Worm (Caenorhabditis elegans) whole organism, L1 larva: Measurements from ENCODE around the gene C26H9A.4.

Experiments used
- F16B12.6 ChIP-seq: fragments of 150-350 bp; optimal IDR thresholded peaks from 2 replicates; lab custom pipeline; 2014; ENCODE audit warnings: missing biosample characterization, missing genetic modification characterization
- aly-2 ChIP-seq: fragments of 150-350 bp; optimal IDR thresholded peaks from 2 replicates; lab custom pipeline; 2014; ENCODE audit warnings: missing biosample characterization, missing genetic modification characterization
- blmp-1 ChIP-seq: fragments of 150-350 bp; optimal IDR thresholded peaks from 2 replicates; lab custom pipeline; 2014; ENCODE audit warnings: missing biosample characterization, missing genetic modification characterization
- ceh-82 ChIP-seq, 3 experiments: fragments of 150-350 bp in 1 of 3; sonication (generic microtip) in 2 of 3; optimal IDR thresholded peaks; 2 replicates each; lab custom pipeline; 2014 to 2017; ENCODE audit warnings: missing biosample characterization in 3 of 3, missing genetic modification characterization in 3 of 3
- ceh-88 ChIP-seq: fragments of 200-800 bp; sonication (Bioruptor generic); IDR thresholded peaks from 2 replicates; pipeline ENCODE4 v1.3.6; 2022; ENCODE audit warnings: missing genetic modification characterization, missing compliant biosample characterization
- ceh-90 ChIP-seq: sonication (generic microtip); optimal IDR thresholded peaks from 2 replicates; lab custom pipeline; 2016; ENCODE audit warnings: missing genetic modification characterization, missing compliant biosample characterization
- dpl-1 ChIP-seq, 3 experiments: fragments of 150-350 bp in 2 of 3; sonication (generic microtip) in 1 of 3; optimal IDR thresholded peaks; 2 replicates each; lab custom pipeline; 2014 to 2017; ENCODE audit warnings: missing biosample characterization in 3 of 3, missing genetic modification characterization in 3 of 3, missing genetic modification reagents in 3 of 3
- efl-1 ChIP-seq, 4 experiments: fragments of 150-350 bp; optimal IDR thresholded peaks in 3 of 4; peaks in 1 of 4; 1 replicate in 1 of 4; 2 replicates in 3 of 4; lab custom pipeline; 2014; ENCODE audit warnings: missing biosample characterization in 2 of 4, missing genetic modification characterization in 2 of 4, missing genetic modification reagents in 2 of 4
- egl-13 ChIP-seq: sonication (generic microtip); optimal IDR thresholded peaks from 2 replicates; lab custom pipeline; 2016; ENCODE audit warnings: missing genotype, missing genetic modification reagents, missing genetic modification characterization, missing compliant biosample characterization
- elt-3 ChIP-seq, 6 experiments: fragments of 150-350 bp in 1 of 6; sonication (generic microtip); optimal IDR thresholded peaks; 2 replicates each; lab custom pipeline; 2017 to 2018; ENCODE audit warnings: missing biosample characterization in 6 of 6, missing genetic modification characterization in 6 of 6, inconsistent platforms in 1 of 6
- ets-5 ChIP-seq: fragments of 200-800 bp; sonication (Bioruptor generic); IDR thresholded peaks from 2 replicates; pipeline ENCODE4 v1.3.6; 2022; ENCODE audit warnings: missing genetic modification characterization, missing compliant biosample characterization
- fkh-8 ChIP-seq: sonication (generic microtip); optimal IDR thresholded peaks from 2 replicates; lab custom pipeline; 2016; ENCODE audit warnings: mild to moderate bottlenecking, missing genetic modification characterization, missing compliant biosample characterization
- irx-1 ChIP-seq: sonication (generic microtip); optimal IDR thresholded peaks from 2 replicates; lab custom pipeline; 2016; ENCODE audit warnings: missing genetic modification characterization, missing compliant biosample characterization
- lin-14 ChIP-seq: fragments of 200-800 bp; sonication (Bioruptor generic); optimal IDR thresholded peaks from 2 replicates; lab custom pipeline; 2018; ENCODE audit warnings: mild to moderate bottlenecking, missing genetic modification characterization, moderate library complexity, missing compliant biosample characterization
- lin-15B ChIP-seq: fragments of 150-350 bp; sonication (generic microtip); optimal IDR thresholded peaks from 3 replicates; lab custom pipeline; 2014; ENCODE audit warnings: missing biosample characterization, missing genetic modification characterization
- lin-35 ChIP-seq, 2 experiments: fragments of 150-350 bp; optimal IDR thresholded peaks; 2 replicates each; lab custom pipeline; 2014; ENCODE audit warnings: missing biosample characterization in 2 of 2, missing genetic modification characterization in 2 of 2, missing genetic modification reagents in 2 of 2
- lir-3 ChIP-seq: sonication (generic microtip); optimal IDR thresholded peaks from 2 replicates; lab custom pipeline; 2016; ENCODE audit warnings: mild to moderate bottlenecking, missing genetic modification characterization, moderate library complexity, missing compliant biosample characterization; ENCODE audit not compliant: poor library complexity
- lsy-2 ChIP-seq, 2 experiments: fragments of 150-350 bp; optimal IDR thresholded peaks; 2 replicates each; lab custom pipeline; 2014; ENCODE audit warnings: missing biosample characterization in 2 of 2, missing genetic modification characterization in 2 of 2
- mab-9 ChIP-seq: fragments of 200-800 bp; sonication (Bioruptor generic); IDR thresholded peaks from 2 replicates; pipeline ENCODE4 v1.3.6; 2022; ENCODE audit warnings: missing genetic modification reagents, missing genetic modification characterization, missing compliant biosample characterization
- mep-1 ChIP-seq: fragments of 150-350 bp; optimal IDR thresholded peaks from 2 replicates; lab custom pipeline; 2014; ENCODE audit warnings: missing biosample characterization, missing genetic modification characterization
- nhr-11 ChIP-seq: fragments of 150-350 bp; optimal IDR thresholded peaks from 2 replicates; lab custom pipeline; 2014; ENCODE audit warnings: missing biosample characterization, missing genetic modification characterization
- nhr-12 ChIP-seq: sonication (generic microtip); optimal IDR thresholded peaks from 2 replicates; lab custom pipeline; 2017; ENCODE audit warnings: missing biosample characterization, missing genetic modification characterization
- nhr-20 ChIP-seq: sonication (generic microtip); optimal IDR thresholded peaks from 2 replicates; lab custom pipeline; 2016; ENCODE audit warnings: mild to moderate bottlenecking, missing genetic modification characterization, missing compliant biosample characterization
- nhr-237 ChIP-seq: fragments of 150-350 bp; optimal IDR thresholded peaks from 2 replicates; lab custom pipeline; 2014; ENCODE audit warnings: missing biosample characterization, missing genetic modification characterization
- nhr-71 ChIP-seq: sonication (generic microtip); optimal IDR thresholded peaks from 2 replicates; lab custom pipeline; 2016; ENCODE audit warnings: mild to moderate bottlenecking, missing genetic modification characterization, moderate library complexity, missing compliant biosample characterization
- nhr-77 ChIP-seq: fragments of 150-350 bp; optimal IDR thresholded peaks from 2 replicates; lab custom pipeline; 2014; ENCODE audit warnings: missing biosample characterization, missing genetic modification characterization
- nhr-85 ChIP-seq: sonication (generic microtip); peaks from one replicate; lab custom pipeline; 2016; ENCODE audit warnings: missing genetic modification characterization, inconsistent platforms, missing compliant biosample characterization
- nhr-90 ChIP-seq: sonication (generic microtip); optimal IDR thresholded peaks from 2 replicates; lab custom pipeline; 2016; ENCODE audit warnings: mild to moderate bottlenecking, missing genetic modification characterization, missing compliant biosample characterization; ENCODE audit not compliant: poor library complexity
- rnt-1 ChIP-seq: sonication (generic microtip); optimal IDR thresholded peaks from 2 replicates; lab custom pipeline; 2016; ENCODE audit warnings: mild to moderate bottlenecking, missing genetic modification characterization, moderate library complexity, missing compliant biosample characterization
- skn-1 ChIP-seq: fragments of 150-350 bp; optimal IDR thresholded peaks from 2 replicates; lab custom pipeline; 2014; ENCODE audit warnings: missing biosample characterization, missing genetic modification characterization
- snu-23 ChIP-seq: sonication (generic microtip); optimal IDR thresholded peaks from 2 replicates; lab custom pipeline; 2016; ENCODE audit warnings: missing genetic modification characterization, missing compliant biosample characterization
- swsn-7 ChIP-seq: sonication (generic microtip); optimal IDR thresholded peaks from 2 replicates; lab custom pipeline; 2016; ENCODE audit warnings: missing genetic modification characterization, missing compliant biosample characterization
- tbx-2 ChIP-seq: sonication (generic microtip); optimal IDR thresholded peaks from 2 replicates; lab custom pipeline; 2016; ENCODE audit warnings: missing genetic modification characterization, missing compliant biosample characterization
- tlp-1 ChIP-seq: fragments of 150-350 bp; optimal IDR thresholded peaks from 2 replicates; lab custom pipeline; 2014; ENCODE audit warnings: missing biosample characterization, missing genetic modification characterization
- unc-130 ChIP-seq: fragments of 150-350 bp; optimal IDR thresholded peaks from 2 replicates; lab custom pipeline; 2017; ENCODE audit warnings: missing biosample characterization, missing genetic modification characterization, inconsistent platforms
- unc-86 ChIP-seq: sonication (generic microtip); optimal IDR thresholded peaks from 2 replicates; lab custom pipeline; 2016; ENCODE audit warnings: missing genetic modification characterization, missing compliant biosample characterization
- vab-15 ChIP-seq: sonication (generic microtip); optimal IDR thresholded peaks from 2 replicates; lab custom pipeline; 2017; ENCODE audit warnings: missing genotype, mild to moderate bottlenecking, missing genetic modification characterization, missing compliant biosample characterization
- xbp-1 ChIP-seq: sonication (generic microtip); optimal IDR thresholded peaks from 2 replicates; lab custom pipeline; 2016; ENCODE audit warnings: missing genetic modification characterization, missing compliant biosample characterization
- zag-1 ChIP-seq: fragments of 150-350 bp; optimal IDR thresholded peaks from 2 replicates; lab custom pipeline; 2014; ENCODE audit warnings: missing biosample characterization, missing genetic modification characterization
- ztf-11 ChIP-seq, 2 experiments: sonication (generic microtip); optimal IDR thresholded peaks; 2 replicates each; lab custom pipeline; 2016 to 2017; ENCODE audit warnings: missing genetic modification characterization in 2 of 2, missing biosample characterization in 1 of 2, missing compliant biosample characterization in 1 of 2

C26H9A.4 gene

DNA sequence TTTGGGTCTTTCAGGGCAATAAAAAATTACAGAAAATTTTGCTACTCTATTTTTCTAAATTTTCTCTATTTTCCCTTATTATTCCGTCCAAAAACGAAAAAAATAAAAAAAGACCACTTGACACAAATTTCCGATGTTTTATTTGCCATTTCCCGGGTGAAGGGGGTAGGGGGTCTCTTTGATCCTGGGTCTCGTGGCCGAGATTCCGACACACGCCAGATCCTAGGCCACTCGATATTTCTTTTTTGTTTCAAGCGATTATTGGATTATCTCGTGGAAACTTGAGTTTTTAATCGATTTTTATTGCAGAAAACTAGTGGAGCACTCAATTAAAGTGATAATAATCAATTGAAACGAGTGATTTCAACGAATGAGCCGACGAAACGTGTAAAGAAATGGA, at the start of gene C26H9A.4, which contains the start of gene wdfy-3:
TSS of gene C26H9A.4 (plus strand) at position 317 of the 400 bp plus-strand sequence.
TSS of gene wdfy-3 (plus strand) at position 308 of the 400 bp plus-strand sequence.
- no peak for TF ChIP-seq ceh-88
- TF ChIP-seq lin-35 (GFP tag; optimal IDR thresholded peaks at IDR 0.05; lab: Kevin White, UChicago), result peak in 1 of 2 experiments; percentile 8
- TF ChIP-seq ets-5 (GFP tag; lab: Robert Waterston, UW), result no peak
- TF ChIP-seq blmp-1 (tag; lab: Kevin White, UChicago), result peak; percentile 31
- TF ChIP-seq mep-1 (tag; lab: Kevin White, UChicago), result peak; percentile 31
- TF ChIP-seq nhr-12, result no peak
- TF ChIP-seq irx-1 (tag; lab: Kevin White, UChicago), result no peak
- no peak for TF ChIP-seq lin-15B (tag; lab: Kevin White, UChicago)
- no peak for TF ChIP-seq unc-86 (tag; lab: Kevin White, UChicago)
- peak in 2 of 3 experiments; percentile 32 to 33 for TF ChIP-seq dpl-1 (GFP tag; optimal IDR thresholded peaks at IDR 0.05; lab: Kevin White, UChicago)
- peak; percentile 81 for TF ChIP-seq rnt-1
- peak; percentile 48 for TF ChIP-seq ceh-90 (tag; lab: Kevin White, UChicago)
- TF ChIP-seq lsy-2 (tag; optimal IDR thresholded peaks at IDR 0.05; lab: Kevin White, UChicago), result peak in 1 of 2 experiments; percentile 37
- TF ChIP-seq nhr-90, result peak; percentile 14
- no peak for TF ChIP-seq xbp-1
- no peak for TF ChIP-seq mab-9 (GFP tag; lab: Robert Waterston, UW)
- TF ChIP-seq nhr-237 (tag; lab: Kevin White, UChicago), result no peak
- TF ChIP-seq elt-3 (tag; optimal IDR thresholded peaks at IDR 0.05; lab: Kevin White, UChicago), result peak in 1 of 6 experiments; percentile 9
- TF ChIP-seq nhr-11 (tag; lab: Kevin White, UChicago), result no peak
- peak; percentile 29 to 31 for TF ChIP-seq efl-1 (optimal IDR thresholded peaks at IDR 0.05; lab: Kevin White, UChicago)
- peak; percentile 8 to 24 for TF ChIP-seq efl-1 (GFP tag; optimal IDR thresholded peaks at IDR 0.05 in 1 of 2; lab: Kevin White, UChicago)
- TF ChIP-seq tbx-2 (tag; lab: Kevin White, UChicago), result peak; percentile 9
- peak; percentile 17 for TF ChIP-seq skn-1
- TF ChIP-seq lir-3, result peak; percentile 39
- TF ChIP-seq fkh-8, result peak; percentile 14
- TF ChIP-seq nhr-71 (tag; lab: Kevin White, UChicago), result peak; percentile 27

DNA sequence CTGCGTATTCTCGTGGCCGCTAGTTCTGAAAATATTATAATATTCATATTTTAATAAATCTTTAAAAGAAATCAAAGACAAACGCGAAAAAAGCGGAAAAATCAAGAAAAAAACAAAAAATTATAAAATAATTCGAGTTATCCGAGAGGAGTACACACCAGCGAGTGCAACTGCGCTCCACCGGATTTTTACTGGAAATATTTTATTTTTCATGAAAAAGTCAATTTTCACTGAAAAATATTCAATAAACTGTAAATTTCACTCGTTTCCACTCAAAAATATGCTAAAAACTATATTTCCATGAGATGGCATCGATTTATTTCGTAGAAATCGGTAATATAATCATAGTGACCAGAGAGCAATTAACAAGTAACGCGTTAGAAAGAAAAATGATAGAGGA, 47.8 kb upstream of the C26H9A.4 start, which contains the start of gene Y55D9A.2:
TSS of gene Y55D9A.2 (minus strand) at position 31 of the 400 bp plus-strand sequence.
- no peak for TF ChIP-seq tlp-1 (tag; lab: Kevin White, UChicago)
- TF ChIP-seq swsn-7 (tag; lab: Kevin White, UChicago), result peak; percentile 34
- peak; percentile 46 for TF ChIP-seq nhr-90
- peak; percentile 53 for TF ChIP-seq vab-15 (tag; lab: Kevin White, UChicago)
- TF ChIP-seq zag-1, result no peak
- peak; percentile 18 for TF ChIP-seq nhr-77
- peak; percentile 37 to 47 for TF ChIP-seq lin-35 (GFP tag; optimal IDR thresholded peaks at IDR 0.05; lab: Kevin White, UChicago)
- TF ChIP-seq F16B12.6, result peak; percentile 13
- TF ChIP-seq nhr-20 (tag; lab: Kevin White, UChicago), result peak; percentile 17
- TF ChIP-seq ceh-90 (tag; lab: Kevin White, UChicago), result peak; percentile 2
- peak; percentile 64 for TF ChIP-seq snu-23 (GFP tag; lab: Kevin White, UChicago)
- TF ChIP-seq lin-15B (tag; lab: Kevin White, UChicago), result peak; percentile 55
- no peak for TF ChIP-seq lir-3
- peak; percentile 48 to 52 for TF ChIP-seq efl-1 (optimal IDR thresholded peaks at IDR 0.05; lab: Kevin White, UChicago)
- peak; percentile 57 to 89 for TF ChIP-seq efl-1 (GFP tag; optimal IDR thresholded peaks at IDR 0.05 in 1 of 2; lab: Kevin White, UChicago)
- peak; percentile 71 for TF ChIP-seq mep-1 (tag; lab: Kevin White, UChicago)
- peak; percentile 62 for TF ChIP-seq nhr-71 (tag; lab: Kevin White, UChicago)
- TF ChIP-seq ceh-82 (tag; optimal IDR thresholded peaks at IDR 0.05; lab: Kevin White, UChicago), result peak in 1 of 3 experiments; percentile 23
- peak; percentile 52 to 71 for TF ChIP-seq lsy-2 (tag; optimal IDR thresholded peaks at IDR 0.05; lab: Kevin White, UChicago)
- peak in 1 of 2 experiments; percentile 12 for TF ChIP-seq ztf-11 (tag; optimal IDR thresholded peaks at IDR 0.05; lab: Kevin White, UChicago)
- peak; percentile 19 to 62 (median 27) for TF ChIP-seq dpl-1 (GFP tag; optimal IDR thresholded peaks at IDR 0.05; lab: Kevin White, UChicago)
- TF ChIP-seq xbp-1, result peak; percentile 56
- TF ChIP-seq tbx-2 (tag; lab: Kevin White, UChicago), result peak; percentile 45
- TF ChIP-seq unc-130 (tag; lab: Kevin White, UChicago), result no peak
- TF ChIP-seq aly-2 (tag; lab: Kevin White, UChicago), result peak; percentile 75
- TF ChIP-seq lin-14 (GFP tag; lab: Kevin White, UChicago), result peak; percentile 35
- peak; percentile 18 for TF ChIP-seq skn-1
- TF ChIP-seq egl-13 (tag; lab: Kevin White, UChicago), result no peak
- TF ChIP-seq nhr-85 (tag; lab: Kevin White, UChicago), result no peak
- TF ChIP-seq, all 84 proteins: peak for 22
